Fruit fly (Drosophila melanogaster) whole organism, embryonic: ENCODE measurements around the gene zf30C.

Experiments used
- Antp ChIP-seq: fragments of 200-800 bp; sonication (Bioruptor generic); optimal IDR thresholded peaks from 3 replicates; lab custom pipeline; 2016; ENCODE audit warnings: missing biosample characterization, missing genetic modification characterization
- Asciz ChIP-seq: fragments of 200-800 bp; sonication (Bioruptor generic); optimal IDR thresholded peaks from 2 replicates; lab custom pipeline; 2017; ENCODE audit warnings: missing biosample characterization, mild to moderate bottlenecking, missing genetic modification characterization, missing genetic modification reagents
- Awh ChIP-seq: fragments of 200-800 bp; sonication (Bioruptor generic); IDR thresholded peaks from 2 replicates; pipeline ENCODE4, ENCODE4 v1.3.6; 2022; ENCODE audit warnings: missing biosample characterization, missing genetic modification characterization
- CG12071 ChIP-seq: fragments of 200-800 bp; sonication (Bioruptor generic); optimal IDR thresholded peaks from 3 replicates; lab custom pipeline; 2018; ENCODE audit warnings: missing biosample characterization, mild to moderate bottlenecking, missing genetic modification characterization
- CG12155 ChIP-seq: fragments of 200-800 bp; sonication (Bioruptor generic); optimal IDR thresholded peaks from 3 replicates; lab custom pipeline; 2016; ENCODE audit warnings: missing biosample characterization, missing genetic modification characterization
- CG12236 ChIP-seq: fragments of 200-800 bp; sonication (Bioruptor generic); optimal IDR thresholded peaks from 2 replicates; lab custom pipeline; 2016; ENCODE audit warnings: missing biosample characterization, missing genetic modification characterization
- CG12659 ChIP-seq: fragments of 200-800 bp; sonication (Bioruptor generic); optimal IDR thresholded peaks from 3 replicates; lab custom pipeline; 2017; ENCODE audit warnings: mild to moderate bottlenecking, missing biosample characterization, missing genetic modification reagents, missing genetic modification characterization
- CG14050 ChIP-seq: fragments of 200-800 bp; sonication (Bioruptor generic); IDR thresholded peaks from 3 replicates; pipeline ENCODE4 v1.3.6; 2022; ENCODE audit warnings: missing biosample characterization, missing genetic modification characterization
- CG14860 ChIP-seq: fragments of 200-800 bp; sonication (Bioruptor generic); IDR thresholded peaks from 3 replicates; pipeline ENCODE4 v1.3.6; 2022; ENCODE audit warnings: missing biosample characterization, missing genetic modification characterization; ENCODE audit not compliant: partially characterized antibody
- CG1603 ChIP-seq: fragments of 200-800 bp; sonication (Bioruptor generic); optimal IDR thresholded peaks from 2 replicates; lab custom pipeline; 2019; ENCODE audit warnings: missing biosample characterization, mild to moderate bottlenecking, missing genetic modification characterization, moderate library complexity
- CG16779 ChIP-seq: fragments of 200-800 bp; sonication (Bioruptor generic); IDR thresholded peaks from 2 replicates; pipeline ENCODE4 v1.3.6; 2022; ENCODE audit warnings: missing biosample characterization, missing genetic modification characterization
- CG18619 ChIP-seq: fragments of 200-800 bp; sonication (Bioruptor generic); optimal IDR thresholded peaks from 3 replicates; lab custom pipeline; 2017; ENCODE audit warnings: missing biosample characterization, mild to moderate bottlenecking, missing genetic modification characterization
- CG2199 ChIP-seq: fragments of 200-800 bp; sonication (Bioruptor generic); IDR thresholded peaks from 3 replicates; pipeline ENCODE4 v1.3.6; 2022; ENCODE audit warnings: missing biosample characterization, missing genetic modification characterization
- CG32772 ChIP-seq: fragments of 200-800 bp; sonication (Bioruptor generic); IDR thresholded peaks from 2 replicates; pipeline ENCODE4 v1.3.6; 2022; ENCODE audit warnings: missing biosample characterization, missing genetic modification characterization
- CG5245 ChIP-seq: fragments of 200-800 bp; sonication (Bioruptor generic); optimal IDR thresholded peaks from 3 replicates; lab custom pipeline; 2016; ENCODE audit warnings: missing biosample characterization, missing genetic modification characterization
- CG6272 ChIP-seq: fragments of 200-800 bp; sonication (Bioruptor generic); IDR thresholded peaks from 2 replicates; pipeline ENCODE4 v1.3.6; 2022; ENCODE audit warnings: missing biosample characterization, missing genetic modification characterization
- CG8290 ChIP-seq, 3 experiments: fragments of 200-800 bp; sonication (Bioruptor generic); optimal IDR thresholded peaks; 2 replicates each; lab custom pipeline; 2016 to 2019; ENCODE audit warnings: missing biosample characterization in 3 of 3, missing genetic modification characterization in 3 of 3, mild to moderate bottlenecking in 2 of 3, moderate library complexity in 1 of 3
- CG9876 ChIP-seq: fragments of 200-800 bp; sonication (Bioruptor generic); optimal IDR thresholded peaks from 2 replicates; lab custom pipeline; 2016; ENCODE audit warnings: missing biosample characterization, missing genetic modification characterization
- D ChIP-seq, 2 experiments: fragments of 200-800 bp in 1 of 2; fragments of >200 bp in 1 of 2; sonication (Bioruptor generic) in 1 of 2; optimal IDR thresholded peaks; 2 replicates in 1 of 2; 3 replicates in 1 of 2; lab custom pipeline; 2017; ENCODE audit warnings: mild to moderate bottlenecking in 1 of 2, missing biosample characterization in 1 of 2, missing genetic modification characterization in 1 of 2, missing genetic modification reagents in 1 of 2
- Dip3 ChIP-seq: fragments of 200-800 bp; sonication (Bioruptor generic); optimal IDR thresholded peaks from 3 replicates; lab custom pipeline; 2016; ENCODE audit warnings: missing biosample characterization, missing genetic modification characterization
- E2f1 ChIP-seq: fragments of 200-800 bp; sonication (Bioruptor generic); IDR thresholded peaks from 2 replicates; pipeline ENCODE4 v1.3.6; 2022; ENCODE audit warnings: missing biosample characterization, missing genetic modification characterization
- Med ChIP-seq: fragments of 200-800 bp; sonication (Bioruptor generic); peaks from one replicate; lab custom pipeline; 2016; ENCODE audit warnings: missing biosample characterization, missing genetic modification characterization, mild to moderate bottlenecking, inconsistent platforms, moderate library complexity
- NfI ChIP-seq: fragments of 200-800 bp; sonication (Bioruptor generic); optimal IDR thresholded peaks from 3 replicates; lab custom pipeline; 2018; ENCODE audit warnings: missing biosample characterization, mild to moderate bottlenecking, missing genetic modification characterization, moderate library complexity
- Ptx1 ChIP-seq: fragments of 200-800 bp; sonication (Bioruptor generic); IDR thresholded peaks from 2 replicates; pipeline ENCODE4 v1.3.6; 2022; ENCODE audit warnings: missing biosample characterization, missing genetic modification characterization
- Xbp1 ChIP-seq: fragments of 200-800 bp; sonication (Bioruptor generic); optimal IDR thresholded peaks from 3 replicates; lab custom pipeline; 2016; ENCODE audit warnings: missing biosample characterization, mild to moderate bottlenecking, missing genetic modification characterization
- bigmax ChIP-seq: fragments of 200-800 bp; sonication (Bioruptor generic); optimal IDR thresholded peaks from 2 replicates; lab custom pipeline; 2018; ENCODE audit warnings: missing biosample characterization, mild to moderate bottlenecking, missing genetic modification characterization
- caup ChIP-seq: fragments of 200-800 bp; sonication (Bioruptor generic); optimal IDR thresholded peaks from 3 replicates; lab custom pipeline; 2017; ENCODE audit warnings: missing biosample characterization, mild to moderate bottlenecking, missing genetic modification characterization, moderate library complexity; ENCODE audit not compliant: severe bottlenecking
- chif ChIP-seq, 2 experiments: fragments of 200-800 bp; sonication (Bioruptor generic); optimal IDR thresholded peaks; 3 replicates each; lab custom pipeline; 2016; ENCODE audit warnings: missing biosample characterization in 2 of 2, missing genetic modification characterization in 2 of 2
- chm ChIP-seq: fragments of 200-800 bp; sonication (Bioruptor generic); IDR thresholded peaks from 2 replicates; pipeline ENCODE4 v1.3.6; 2022; ENCODE audit warnings: missing biosample characterization, missing genetic modification characterization
- croc ChIP-seq: fragments of 200-800 bp; sonication (Bioruptor generic); conservative IDR thresholded peaks from 3 replicates; pipeline ENCODE4 v1.3.6; 2022; ENCODE audit warnings: missing biosample characterization, missing genetic modification characterization
- crol ChIP-seq: fragments of 200-800 bp; sonication (Bioruptor generic); IDR thresholded peaks from 2 replicates; pipeline ENCODE4 v1.3.6; 2022; ENCODE audit warnings: missing biosample characterization, missing genetic modification characterization
- ems ChIP-seq: fragments of 200-800 bp; sonication (Bioruptor generic); optimal IDR thresholded peaks from 3 replicates; lab custom pipeline; 2016; ENCODE audit warnings: missing biosample characterization, missing genetic modification characterization
- fd64A ChIP-seq: fragments of 200-800 bp; sonication (Bioruptor generic); optimal IDR thresholded peaks from 3 replicates; lab custom pipeline; 2018; ENCODE audit warnings: missing biosample characterization, mild to moderate bottlenecking, missing genetic modification characterization
- gce ChIP-seq: fragments of 200-800 bp; sonication (Bioruptor generic); IDR thresholded peaks from 3 replicates; pipeline ENCODE4 v1.3.6; 2022; ENCODE audit warnings: missing biosample characterization, missing genetic modification characterization
- gcm2 ChIP-seq: fragments of 200-800 bp; sonication (Bioruptor generic); optimal IDR thresholded peaks from 2 replicates; lab custom pipeline; 2016; ENCODE audit warnings: missing biosample characterization, missing genetic modification characterization
- insv ChIP-seq, 2 experiments: fragments of 200-800 bp; sonication (Bioruptor generic); optimal IDR thresholded peaks; 3 replicates each; lab custom pipeline; 2016 to 2018; ENCODE audit warnings: missing biosample characterization in 2 of 2, missing genetic modification characterization in 2 of 2
- klu ChIP-seq: fragments of 200-800 bp; sonication (Bioruptor generic); IDR thresholded peaks from 2 replicates; pipeline ENCODE4 v1.3.6; 2022; ENCODE audit warnings: missing biosample characterization, missing genetic modification characterization
- pita ChIP-seq: fragments of 200-800 bp; sonication (Bioruptor generic); optimal IDR thresholded peaks from 2 replicates; lab custom pipeline; 2017; ENCODE audit warnings: missing biosample characterization, mild to moderate bottlenecking, missing genetic modification characterization
- prd ChIP-seq, 3 experiments: fragments of >200 bp in 2 of 3; fragments of 200-800 bp in 1 of 3; sonication (Bioruptor generic) in 1 of 3; optimal IDR thresholded peaks in 2 of 3; IDR thresholded peaks in 1 of 3; 2 replicates in 2 of 3; 3 replicates in 1 of 3; pipeline versions ENCODE4 v1.3.6 to Lab custom; 2017 to 2022; ENCODE audit warnings: missing biosample characterization in 1 of 3, missing genetic modification characterization in 1 of 3
- row ChIP-seq: fragments of 200-800 bp; sonication (Bioruptor generic); IDR thresholded peaks from 3 replicates; pipeline ENCODE4 v1.3.6; 2022; ENCODE audit warnings: missing biosample characterization, missing genetic modification characterization
- sc ChIP-seq, 3 experiments: fragments of >200 bp in 2 of 3; fragments of 200-800 bp in 1 of 3; sonication (Bioruptor generic) in 1 of 3; optimal IDR thresholded peaks; 2 replicates in 2 of 3; 3 replicates in 1 of 3; lab custom pipeline; 2017; ENCODE audit warnings: mild to moderate bottlenecking in 1 of 3, missing biosample characterization in 1 of 3, missing genetic modification characterization in 1 of 3, missing genetic modification reagents in 1 of 3
- seq ChIP-seq: fragments of 200-800 bp; sonication (Bioruptor generic); IDR thresholded peaks from 2 replicates; pipeline ENCODE4 v1.3.6; 2022; ENCODE audit warnings: missing biosample characterization, missing genetic modification characterization
- slbo ChIP-seq: fragments of 200-800 bp; sonication (Bioruptor generic); IDR thresholded peaks from 2 replicates; pipeline ENCODE4 v1.3.6; 2022; ENCODE audit warnings: missing biosample characterization, missing genetic modification characterization
- stwl ChIP-seq: fragments of 200-800 bp; sonication (Bioruptor generic); optimal IDR thresholded peaks from 3 replicates; lab custom pipeline; 2018; ENCODE audit warnings: missing biosample characterization, mild to moderate bottlenecking, missing genetic modification characterization, moderate library complexity
- wdn ChIP-seq: fragments of 200-800 bp; sonication (Bioruptor generic); IDR thresholded peaks from 2 replicates; pipeline ENCODE4 v1.3.6; 2022; ENCODE audit warnings: missing biosample characterization, missing genetic modification characterization
- zen2 ChIP-seq: fragments of 200-800 bp; sonication (Bioruptor generic); IDR thresholded peaks from 3 replicates; pipeline ENCODE4 v1.3.6; 2022; ENCODE audit warnings: missing biosample characterization, missing genetic modification characterization; ENCODE audit not compliant: partially characterized antibody

Gene zf30C

dm6 chr2L:9757990-9758814 lies at the start of gene zf30C (continued):
- TF ChIP-seq croc: peak; percentile 40
- TF ChIP-seq CG6272 (GFP tag; lab: Robert Waterston, UW): peak; percentile 87
- TF ChIP-seq CG14050 (GFP tag; lab: Robert Waterston, UW): peak; percentile 57; the same call in 2 of the 3 replicates
- TF ChIP-seq caup (GFP tag; lab: Kevin White, UChicago): peak; percentile 80
- no peak for TF ChIP-seq prd (optimal IDR thresholded peaks at IDR 0.05; lab: Kevin White, UChicago)
- TF ChIP-seq prd (GFP tag; IDR thresholded peaks at IDR 0.05; lab: Robert Waterston, UW): peak; percentile 92
- TF ChIP-seq Dip3 (GFP tag; lab: Kevin White, UChicago): peak; percentile 91
- TF ChIP-seq stwl (tag; lab: Kevin White, UChicago): peak; percentile 58
- TF ChIP-seq CG32772 (GFP tag; lab: Robert Waterston, UW): peak; percentile 81
- peak; percentile 79; the same call in 2 of the 3 replicates for TF ChIP-seq CG2199 (GFP tag; lab: Robert Waterston, UW)
- TF ChIP-seq crol (GFP tag; lab: Robert Waterston, UW): no peak
- peak; percentile 54 for TF ChIP-seq CG16779 (GFP tag; lab: Robert Waterston, UW)
- TF ChIP-seq Ptx1 (GFP tag; lab: Robert Waterston, UW): peak; percentile 85
- TF ChIP-seq E2f1 (GFP tag; lab: Robert Waterston, UW): peak; percentile 82
- TF ChIP-seq NfI: peak; percentile 82
- TF ChIP-seq slbo (GFP tag; lab: Robert Waterston, UW): peak; percentile 97
- TF ChIP-seq CG12659 (GFP tag; lab: Kevin White, UChicago): peak; percentile 91
- TF ChIP-seq gce (GFP tag; lab: Robert Waterston, UW): peak; percentile 64; the same call in 1 of the 3 replicates
- TF ChIP-seq sc (optimal IDR thresholded peaks at IDR 0.05; lab: Kevin White, UChicago): no peak
- peak; percentile 6 for TF ChIP-seq sc (GFP tag; optimal IDR thresholded peaks at IDR 0.05; lab: Kevin White, UChicago)
- peak; percentile 88 for TF ChIP-seq CG5245 (GFP tag; lab: Kevin White, UChicago)
- TF ChIP-seq Xbp1 (GFP tag; lab: Kevin White, UChicago): peak; percentile 94
- peak; percentile 86 for TF ChIP-seq seq (GFP tag; lab: Robert Waterston, UW)
- peak; percentile 62 for TF ChIP-seq gcm2 (GFP tag; lab: Kevin White, UChicago)
- TF ChIP-seq Antp: peak; percentile 95
- TF ChIP-seq pita: no peak
- peak; percentile 61 for TF ChIP-seq CG12071
- peak; percentile 80 for TF ChIP-seq CG18619 (GFP tag; lab: Kevin White, UChicago)
- peak; percentile 78 for TF ChIP-seq klu (GFP tag; lab: Robert Waterston, UW)
- TF ChIP-seq Awh (GFP tag; lab: Robert Waterston, UW): no peak; the same call in 1 of the 2 replicates
- no peak for TF ChIP-seq CG14860 (GFP tag; lab: Robert Waterston, UW)
- TF ChIP-seq fd64A (GFP tag; lab: Kevin White, UChicago): peak; percentile 17
- TF ChIP-seq D (optimal IDR thresholded peaks at IDR 0.05; lab: Kevin White, UChicago): peak; percentile 7
- peak; percentile 72 for TF ChIP-seq D (GFP tag; optimal IDR thresholded peaks at IDR 0.05; lab: Kevin White, UChicago)
- peak; percentile 91 for TF ChIP-seq row
- peak; percentile 17 for TF ChIP-seq CG8290 (GFP tag; optimal IDR thresholded peaks at IDR 0.05; lab: Kevin White, UChicago)
- TF ChIP-seq CG8290 (tag; optimal IDR thresholded peaks at IDR 0.05; lab: Kevin White, UChicago): peak in 1 of 2 experiments; percentile 74
- TF ChIP-seq chm: peak; percentile 90
- peak; percentile 85 for TF ChIP-seq CG9876 (GFP tag; lab: Kevin White, UChicago)
- peak; percentile 30 for TF ChIP-seq bigmax (GFP tag; lab: Kevin White, UChicago)
- peak in 1 of 2 experiments; percentile 56 for TF ChIP-seq insv (GFP tag; optimal IDR thresholded peaks at IDR 0.05; lab: Kevin White, UChicago)
- TF ChIP-seq Med (GFP tag; lab: Kevin White, UChicago): peak; percentile 99
- TF ChIP-seq chif (GFP tag; optimal IDR thresholded peaks at IDR 0.05; lab: Kevin White, UChicago): peak; percentile 80 to 89
- peak; percentile 60 for TF ChIP-seq CG12236
- TF ChIP-seq CG1603 (tag; lab: Kevin White, UChicago): peak; percentile 75
- peak; percentile 100 for TF ChIP-seq CG12155 (GFP tag; lab: Kevin White, UChicago)
- TF ChIP-seq Asciz (GFP tag; lab: Kevin White, UChicago): peak; percentile 50
- peak; percentile 89 for TF ChIP-seq ems (GFP tag; lab: Kevin White, UChicago)
- TF ChIP-seq wdn (GFP tag; lab: Robert Waterston, UW): peak; percentile 48; the same call in 1 of the 2 replicates
- no peak for TF ChIP-seq zen2 (GFP tag; lab: Robert Waterston, UW)
